Worm (Caenorhabditis elegans) whole organism, L1 larva: ENCODE measurements around the gene twnk-1.
A peak's percentile ranks its signal among the peaks of the same experiment; 100 is the strongest.

Experiments used
- C04F5.9 ChIP-seq: sonication (generic microtip); optimal IDR thresholded peaks from 2 replicates; lab custom pipeline; 2016; ENCODE audit warnings: missing genetic modification characterization, missing compliant biosample characterization
- C16A3.4 ChIP-seq: fragments of 150-350 bp; optimal IDR thresholded peaks from 2 replicates; lab custom pipeline; 2014; ENCODE audit warnings: missing biosample characterization, missing genetic modification characterization
- Y116A8C.19 ChIP-seq: sonication (generic microtip); optimal IDR thresholded peaks from 2 replicates; lab custom pipeline; 2016; ENCODE audit warnings: missing compliant biosample characterization, missing genetic modification characterization, borderline replicate concordance
- aha-1 ChIP-seq: fragments of 150-350 bp; optimal IDR thresholded peaks from 2 replicates; lab custom pipeline; 2014; ENCODE audit warnings: missing biosample characterization, missing genetic modification characterization
- alr-1 ChIP-seq: fragments of 200-800 bp; sonication (Bioruptor generic); optimal IDR thresholded peaks from 2 replicates; lab custom pipeline; 2018; ENCODE audit warnings: borderline replicate concordance, mild to moderate bottlenecking, missing genetic modification characterization, missing compliant biosample characterization
- aly-2 ChIP-seq: fragments of 150-350 bp; optimal IDR thresholded peaks from 2 replicates; lab custom pipeline; 2014; ENCODE audit warnings: missing biosample characterization, missing genetic modification characterization
- ama-1 ChIP-seq: fragments of 150-350 bp; optimal IDR thresholded peaks from 2 replicates; lab custom pipeline; 2014
- blmp-1 ChIP-seq: fragments of 150-350 bp; optimal IDR thresholded peaks from 2 replicates; lab custom pipeline; 2014; ENCODE audit warnings: missing biosample characterization, missing genetic modification characterization
- ceh-63 ChIP-seq: fragments of 200-800 bp; sonication (Bioruptor generic); optimal IDR thresholded peaks from 2 replicates; lab custom pipeline; 2018; ENCODE audit warnings: mild to moderate bottlenecking, missing genetic modification characterization, missing compliant biosample characterization
- ceh-8 ChIP-seq: fragments of 200-800 bp; sonication (Bioruptor generic); optimal IDR thresholded peaks from 2 replicates; lab custom pipeline; 2018; ENCODE audit warnings: mild to moderate bottlenecking, missing genetic modification characterization, moderate library complexity, missing compliant biosample characterization
- ceh-88 ChIP-seq: fragments of 200-800 bp; sonication (Bioruptor generic); IDR thresholded peaks from 2 replicates; pipeline ENCODE4 v1.3.6; 2022; ENCODE audit warnings: missing genetic modification characterization, missing compliant biosample characterization
- ces-1 ChIP-seq: fragments of 150-350 bp; optimal IDR thresholded peaks from 2 replicates; lab custom pipeline; 2014; ENCODE audit warnings: missing biosample characterization, missing genetic modification reagents, missing genetic modification characterization
- dpl-1 ChIP-seq, 3 experiments: fragments of 150-350 bp in 2 of 3; sonication (generic microtip) in 1 of 3; optimal IDR thresholded peaks; 2 replicates each; lab custom pipeline; 2014 to 2017; ENCODE audit warnings: missing biosample characterization in 3 of 3, missing genetic modification characterization in 3 of 3, missing genetic modification reagents in 3 of 3
- dsc-1 ChIP-seq: sonication (generic microtip); optimal IDR thresholded peaks from 2 replicates; lab custom pipeline; 2016; ENCODE audit warnings: mild to moderate bottlenecking, missing genetic modification characterization, missing compliant biosample characterization
- efl-1 ChIP-seq, 4 experiments: fragments of 150-350 bp; optimal IDR thresholded peaks in 3 of 4; peaks in 1 of 4; 1 replicate in 1 of 4; 2 replicates in 3 of 4; lab custom pipeline; 2014; ENCODE audit warnings: missing biosample characterization in 2 of 4, missing genetic modification characterization in 2 of 4, missing genetic modification reagents in 2 of 4
- egl-13 ChIP-seq: sonication (generic microtip); optimal IDR thresholded peaks from 2 replicates; lab custom pipeline; 2016; ENCODE audit warnings: missing genotype, missing genetic modification reagents, missing genetic modification characterization, missing compliant biosample characterization
- egl-27 ChIP-seq, 2 experiments: fragments of 150-350 bp in 1 of 2; sonication (generic microtip); optimal IDR thresholded peaks; 3 replicates each; lab custom pipeline; 2017 to 2018; ENCODE audit warnings: missing biosample characterization in 2 of 2, missing genetic modification characterization in 2 of 2, missing genetic modification reagents in 2 of 2
- fkh-10 ChIP-seq: sonication (generic microtip); optimal IDR thresholded peaks from 2 replicates; lab custom pipeline; 2017; ENCODE audit warnings: missing biosample characterization, missing genetic modification reagents, missing genetic modification characterization
- fkh-8 ChIP-seq: sonication (generic microtip); optimal IDR thresholded peaks from 2 replicates; lab custom pipeline; 2016; ENCODE audit warnings: mild to moderate bottlenecking, missing genetic modification characterization, missing compliant biosample characterization
- fos-1 ChIP-seq: fragments of 150-350 bp; optimal IDR thresholded peaks from 2 replicates; lab custom pipeline; 2014; ENCODE audit warnings: missing biosample characterization, missing genetic modification characterization
- grh-1 ChIP-seq: fragments of 200-800 bp; sonication (Bioruptor generic); IDR thresholded peaks from 2 replicates; pipeline ENCODE4 v1.3.6; 2022; ENCODE audit warnings: missing genetic modification reagents, missing genetic modification characterization, missing compliant biosample characterization
- hlh-17 ChIP-seq: fragments of 200-800 bp; sonication (Bioruptor generic); optimal IDR thresholded peaks from 2 replicates; lab custom pipeline; 2018; ENCODE audit warnings: missing genetic modification characterization, mild to moderate bottlenecking, missing compliant biosample characterization, moderate library complexity, borderline replicate concordance
- hlh-4 ChIP-seq: sonication (generic microtip); optimal IDR thresholded peaks from 2 replicates; lab custom pipeline; 2016; ENCODE audit warnings: mild to moderate bottlenecking, missing genetic modification characterization, missing compliant biosample characterization
- irx-1 ChIP-seq: sonication (generic microtip); optimal IDR thresholded peaks from 2 replicates; lab custom pipeline; 2016; ENCODE audit warnings: missing genetic modification characterization, missing compliant biosample characterization
- isw-1 ChIP-seq: fragments of 200-800 bp; sonication (Bioruptor generic); IDR thresholded peaks from 2 replicates; pipeline ENCODE4 v1.3.6; 2022; ENCODE audit warnings: missing genetic modification characterization, missing compliant biosample characterization
- jun-1 ChIP-seq: fragments of 150-350 bp; optimal IDR thresholded peaks from 2 replicates; lab custom pipeline; 2014; ENCODE audit warnings: missing biosample characterization, missing genetic modification reagents, missing genetic modification characterization
- lin-13 ChIP-seq: fragments of 150-350 bp; optimal IDR thresholded peaks from 2 replicates; lab custom pipeline; 2014; ENCODE audit warnings: missing biosample characterization, missing genetic modification reagents, missing genetic modification characterization
- lin-15B ChIP-seq: fragments of 150-350 bp; sonication (generic microtip); optimal IDR thresholded peaks from 3 replicates; lab custom pipeline; 2014; ENCODE audit warnings: missing biosample characterization, missing genetic modification characterization
- lin-35 ChIP-seq, 2 experiments: fragments of 150-350 bp; optimal IDR thresholded peaks; 2 replicates each; lab custom pipeline; 2014; ENCODE audit warnings: missing biosample characterization in 2 of 2, missing genetic modification characterization in 2 of 2, missing genetic modification reagents in 2 of 2
- lir-3 ChIP-seq: sonication (generic microtip); optimal IDR thresholded peaks from 2 replicates; lab custom pipeline; 2016; ENCODE audit warnings: mild to moderate bottlenecking, missing genetic modification characterization, moderate library complexity, missing compliant biosample characterization; ENCODE audit not compliant: poor library complexity
- lsy-2 ChIP-seq, 2 experiments: fragments of 150-350 bp; optimal IDR thresholded peaks; 2 replicates each; lab custom pipeline; 2014; ENCODE audit warnings: missing biosample characterization in 2 of 2, missing genetic modification characterization in 2 of 2
- mab-9 ChIP-seq: fragments of 200-800 bp; sonication (Bioruptor generic); IDR thresholded peaks from 2 replicates; pipeline ENCODE4 v1.3.6; 2022; ENCODE audit warnings: missing genetic modification reagents, missing genetic modification characterization, missing compliant biosample characterization
- mef-2 ChIP-seq: fragments of 150-350 bp; optimal IDR thresholded peaks from 2 replicates; lab custom pipeline; 2014; ENCODE audit warnings: missing biosample characterization, missing genetic modification characterization
- nhr-11 ChIP-seq: fragments of 150-350 bp; optimal IDR thresholded peaks from 2 replicates; lab custom pipeline; 2014; ENCODE audit warnings: missing biosample characterization, missing genetic modification characterization
- nhr-19 ChIP-seq: fragments of 200-800 bp; sonication (Bioruptor generic); conservative IDR thresholded peaks from 2 replicates; pipeline ENCODE4 v1.3.6; 2022; ENCODE audit warnings: missing genetic modification characterization, missing compliant biosample characterization
- nhr-20 ChIP-seq: sonication (generic microtip); optimal IDR thresholded peaks from 2 replicates; lab custom pipeline; 2016; ENCODE audit warnings: mild to moderate bottlenecking, missing genetic modification characterization, missing compliant biosample characterization
- nhr-47 ChIP-seq: sonication (generic microtip); optimal IDR thresholded peaks from 2 replicates; lab custom pipeline; 2016; ENCODE audit warnings: mild to moderate bottlenecking, missing genetic modification characterization, moderate library complexity, missing compliant biosample characterization
- nhr-71 ChIP-seq: sonication (generic microtip); optimal IDR thresholded peaks from 2 replicates; lab custom pipeline; 2016; ENCODE audit warnings: mild to moderate bottlenecking, missing genetic modification characterization, moderate library complexity, missing compliant biosample characterization
- nhr-76 ChIP-seq: sonication (generic microtip); optimal IDR thresholded peaks from 2 replicates; lab custom pipeline; 2017; ENCODE audit warnings: missing biosample characterization, missing genetic modification characterization
- nhr-85 ChIP-seq: sonication (generic microtip); peaks from one replicate; lab custom pipeline; 2016; ENCODE audit warnings: missing genetic modification characterization, inconsistent platforms, missing compliant biosample characterization
- pax-3 ChIP-seq: fragments of 200-800 bp; sonication (Bioruptor generic); optimal IDR thresholded peaks from 2 replicates; lab custom pipeline; 2018; ENCODE audit warnings: mild to moderate bottlenecking, missing genetic modification characterization, moderate library complexity, missing compliant biosample characterization
- pqm-1 ChIP-seq: sonication (generic microtip); optimal IDR thresholded peaks from 3 replicates; lab custom pipeline; 2017; ENCODE audit warnings: missing biosample characterization, missing genetic modification characterization
- rnt-1 ChIP-seq: sonication (generic microtip); optimal IDR thresholded peaks from 2 replicates; lab custom pipeline; 2016; ENCODE audit warnings: mild to moderate bottlenecking, missing genetic modification characterization, moderate library complexity, missing compliant biosample characterization
- skn-1 ChIP-seq: fragments of 150-350 bp; optimal IDR thresholded peaks from 2 replicates; lab custom pipeline; 2014; ENCODE audit warnings: missing biosample characterization, missing genetic modification characterization
- snu-23 ChIP-seq: sonication (generic microtip); optimal IDR thresholded peaks from 2 replicates; lab custom pipeline; 2016; ENCODE audit warnings: missing genetic modification characterization, missing compliant biosample characterization
- sox-4 ChIP-seq: sonication (generic microtip); optimal IDR thresholded peaks from 2 replicates; lab custom pipeline; 2016; ENCODE audit warnings: missing genetic modification characterization, missing compliant biosample characterization
- sptf-1 ChIP-seq: fragments of 150-350 bp; optimal IDR thresholded peaks from 2 replicates; lab custom pipeline; 2014; ENCODE audit warnings: missing biosample characterization, missing genetic modification characterization
- sup-37 ChIP-seq: fragments of 200-800 bp; sonication (Bioruptor generic); optimal IDR thresholded peaks from 2 replicates; lab custom pipeline; 2018; ENCODE audit warnings: mild to moderate bottlenecking, missing genetic modification characterization, missing compliant biosample characterization
- swsn-7 ChIP-seq: sonication (generic microtip); optimal IDR thresholded peaks from 2 replicates; lab custom pipeline; 2016; ENCODE audit warnings: missing genetic modification characterization, missing compliant biosample characterization
- unc-86 ChIP-seq: sonication (generic microtip); optimal IDR thresholded peaks from 2 replicates; lab custom pipeline; 2016; ENCODE audit warnings: missing genetic modification characterization, missing compliant biosample characterization
- unc-98 ChIP-seq: fragments of 200-800 bp; sonication (Bioruptor generic); IDR thresholded peaks from 2 replicates; pipeline ENCODE4 v1.3.6; 2022; ENCODE audit warnings: missing genetic modification characterization, missing compliant biosample characterization
- zag-1 ChIP-seq: fragments of 150-350 bp; optimal IDR thresholded peaks from 2 replicates; lab custom pipeline; 2014; ENCODE audit warnings: missing biosample characterization, missing genetic modification characterization

Gene twnk-1

ce11 chrX:5801156-5801592 is 10.2 kb downstream of the twnk-1 start:
- TF ChIP-seq unc-98 (peak; percentile 55), sox-4 (tag; lab: Kevin White, UChicago) (peak; percentile 69), nhr-20 (tag; lab: Kevin White, UChicago) (peak; percentile 93), grh-1 (GFP tag; lab: Robert Waterston, UW) (peak; percentile 70), lin-13 (GFP tag; lab: Kevin White, UChicago) (peak; percentile 55), ceh-63 (GFP tag; lab: Kevin White, UChicago) (no peak), lsy-2 (tag; optimal IDR thresholded peaks at IDR 0.05; lab: Kevin White, UChicago) (peak; percentile 68 to 86), skn-1 (tag; lab: Kevin White, UChicago) (peak; percentile 74), nhr-11 (tag; lab: Kevin White, UChicago) (no peak), pax-3 (tag; lab: Kevin White, UChicago) (peak; percentile 82), lin-15B (tag; lab: Kevin White, UChicago) (no peak), ceh-8 (peak; percentile 82), irx-1 (tag; lab: Kevin White, UChicago) (peak; percentile 88), jun-1 (tag; lab: Kevin White, UChicago) (peak; percentile 88), alr-1 (tag; lab: Kevin White, UChicago) (no peak), efl-1 (optimal IDR thresholded peaks at IDR 0.05; lab: Kevin White, UChicago) (peak; percentile 54 to 58), efl-1 (GFP tag; optimal IDR thresholded peaks at IDR 0.05 in 1 of 2; lab: Kevin White, UChicago) (peak; percentile 26 to 95), Y116A8C.19 (tag; lab: Kevin White, UChicago) (no peak), isw-1 (GFP tag; lab: Robert Waterston, UW) (peak; percentile 60), mab-9 (GFP tag; lab: Robert Waterston, UW) (peak; percentile 77; the same call in 1 of the 2 replicates), dsc-1 (tag; lab: Kevin White, UChicago) (peak; percentile 95), pqm-1 (tag; lab: Kevin White, UChicago) (no peak), zag-1 (peak; percentile 44), fkh-10 (GFP tag; lab: Kevin White, UChicago) (peak; percentile 19), C16A3.4 (tag; lab: Kevin White, UChicago) (peak; percentile 87), fkh-8 (tag; lab: Kevin White, UChicago) (peak; percentile 70), ceh-88 (GFP tag; lab: Robert Waterston, UW) (peak; percentile 80; the same call in 1 of the 2 replicates), nhr-19 (GFP tag; lab: Robert Waterston, UW) (peak; percentile 91), snu-23 (peak; percentile 96), egl-27 (tag; optimal IDR thresholded peaks at IDR 0.05; lab: Kevin White, UChicago) (no peak), hlh-17 (GFP tag; lab: Kevin White, UChicago) (no peak), aha-1 (no peak), lir-3 (peak; percentile 82), lin-35 (GFP tag; optimal IDR thresholded peaks at IDR 0.05; lab: Kevin White, UChicago) (peak; percentile 49 to 73), unc-86 (tag; lab: Kevin White, UChicago) (peak; percentile 76), sup-37 (GFP tag; lab: Kevin White, UChicago) (peak; percentile 81), sptf-1 (tag; lab: Kevin White, UChicago) (no peak), fos-1 (tag; lab: Kevin White, UChicago) (peak; percentile 82), blmp-1 (peak; percentile 61), rnt-1 (peak; percentile 71), ces-1 (GFP tag; lab: Kevin White, UChicago) (no peak), swsn-7 (tag; lab: Kevin White, UChicago) (peak; percentile 93), egl-13 (tag; lab: Kevin White, UChicago) (peak; percentile 78), mef-2 (tag; lab: Kevin White, UChicago) (peak; percentile 4), hlh-4 (tag; lab: Kevin White, UChicago) (peak; percentile 44), nhr-47 (tag; lab: Kevin White, UChicago) (peak; percentile 92), ama-1 (no peak), aly-2 (tag; lab: Kevin White, UChicago) (peak; percentile 89), C04F5.9 (tag; lab: Kevin White, UChicago) (peak; percentile 45), nhr-76 (tag; lab: Kevin White, UChicago) (peak; percentile 75), nhr-71 (tag; lab: Kevin White, UChicago) (peak; percentile 95), nhr-85 (peak; percentile 91), dpl-1 (GFP tag; optimal IDR thresholded peaks at IDR 0.05; lab: Kevin White, UChicago) (peak in 2 of 3 experiments; percentile 32 to 54)
